Fruit fly (Drosophila melanogaster) whole organism, wandering third instar larva: ENCODE measurements around the gene CG32354.

Experiments
- Vsx2 ChIP-seq: fragments of 200-300, 225-300 bp; sonication (Bioruptor generic); optimal IDR thresholded peaks from 2 replicates; lab custom pipeline; 2018; ENCODE audit warnings: missing biosample characterization, missing genetic modification characterization; ENCODE audit not compliant: partially characterized antibody
- dmrt93B ChIP-seq: fragments of 200-800 bp; sonication (Bioruptor generic); optimal IDR thresholded peaks from 2 replicates; lab custom pipeline; 2018; ENCODE audit warnings: missing biosample characterization, mild to moderate bottlenecking, missing genetic modification characterization
- dsf ChIP-seq: sonication (Bioruptor generic); optimal IDR thresholded peaks from 2 replicates; lab custom pipeline; 2016; ENCODE audit warnings: missing biosample characterization, missing genetic modification characterization, borderline replicate concordance
- woc ChIP-seq: sonication (Bioruptor generic); optimal IDR thresholded peaks from 2 replicates; lab custom pipeline; 2016; ENCODE audit warnings: missing biosample characterization, mild to moderate bottlenecking, missing genetic modification characterization

DNA sequence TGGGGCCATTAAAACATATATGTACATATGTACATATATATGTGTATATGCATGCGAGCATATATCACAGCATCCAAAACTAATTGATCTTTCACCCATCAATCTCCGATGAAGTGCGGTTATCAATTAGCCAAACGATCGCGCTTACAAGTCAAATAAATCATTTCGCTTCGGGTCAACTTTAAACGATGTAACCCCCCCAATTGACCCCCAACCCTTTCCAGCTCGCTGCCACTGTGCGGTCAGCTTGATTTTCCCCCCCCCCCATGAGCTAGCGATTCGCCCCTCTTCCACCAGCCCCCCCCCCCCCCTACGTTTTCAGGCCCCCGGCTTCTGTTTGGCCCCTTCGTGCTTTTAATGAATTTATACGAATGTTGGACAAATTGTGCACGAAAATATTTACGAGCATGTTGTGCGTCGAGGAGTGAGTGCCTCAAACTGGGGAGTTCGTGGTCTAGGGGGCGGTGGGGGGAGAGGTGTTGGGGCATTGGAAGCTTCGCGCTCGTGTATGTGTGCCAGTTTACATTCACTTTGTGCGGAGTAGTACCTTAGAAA, 2.3 kb downstream of the CG32354 start:
- TF ChIP-seq dsf: no peak
- no peak for TF ChIP-seq dmrt93B (GFP tag; lab: Kevin White, UChicago)
- no peak for TF ChIP-seq Vsx2 (GFP tag; lab: Kevin White, UChicago)
- TF ChIP-seq woc (GFP tag; lab: Kevin White, UChicago): no peak
